Worm (Caenorhabditis elegans): Measurements from ENCODE around the gene srsx-38.

srsx-38 gene

DNA sequence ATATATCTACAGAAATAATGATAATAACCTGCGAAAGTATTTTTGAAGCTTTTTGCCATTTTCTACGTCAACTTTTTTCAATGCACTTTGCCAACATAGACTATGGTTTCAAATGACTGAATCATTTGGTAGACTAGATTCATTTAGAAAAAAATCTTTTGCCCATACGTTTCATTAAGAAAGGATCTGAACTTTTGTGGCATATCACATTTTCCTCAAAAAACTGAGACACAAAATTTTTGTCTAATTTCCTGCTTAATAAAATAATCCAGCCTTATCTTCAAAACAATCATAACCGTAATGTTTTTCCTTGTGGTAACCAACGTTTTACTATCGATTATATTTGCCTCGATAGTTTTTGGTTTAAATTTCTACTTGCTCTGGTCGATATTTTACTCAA lies 18.8 kb upstream of the srsx-38 start, which contains the start of gene srbc-51:
srbc-51 (plus strand) TSS at position 301 of the 400 bp plus-strand sequence.
- TF ChIP-seq tlf-1 (GFP tag; optimal IDR thresholded peaks at IDR 0.05) (no peak), cebp-2 (GFP tag; IDR thresholded peaks at IDR 0.05) (no peak), fkh-3 (tag; optimal IDR thresholded peaks at IDR 0.05) (no peak), ztf-25 (GFP tag; IDR thresholded peaks at IDR 0.05) (no peak), F39B2.1 (GFP tag; IDR thresholded peaks at IDR 0.05) (no peak), sdz-38 (tag; optimal IDR thresholded peaks at IDR 0.05) (no peak), let-526 (GFP tag; IDR thresholded peaks at IDR 0.05) (no peak), ceh-58 (GFP tag; IDR thresholded peaks at IDR 0.05) (no peak), nhr-179 (tag; optimal IDR thresholded peaks at IDR 0.05) (no peak), atf-7 (tag; optimal IDR thresholded peaks at IDR 0.05) (no peak), let-607 (tag; optimal IDR thresholded peaks at IDR 0.05) (no peak), F57C9.4 (tag; optimal IDR thresholded peaks at IDR 0.05) (no peak), bed-2 (GFP tag; IDR thresholded peaks at IDR 0.05) (no peak)

ce11 chrV:15824866-15825265 lies 17.5 kb upstream of the srsx-38 start, which contains the start of gene srbc-50:
Gene srbc-50, minus strand, starts transcription at chrV:15824966.
- no peak for TF ChIP-seq sea-2 (GFP tag; IDR thresholded peaks at IDR 0.05)
- TF ChIP-seq ceh-40 (GFP tag; IDR thresholded peaks at IDR 0.05): no peak
- no peak for TF ChIP-seq F49E8.2 (tag; optimal IDR thresholded peaks at IDR 0.05; ENCODE audit: insufficient read depth)
- TF ChIP-seq nhr-179 (tag; optimal IDR thresholded peaks at IDR 0.05): no peak
- no peak for TF ChIP-seq somi-1 (GFP tag; optimal IDR thresholded peaks at IDR 0.05)
- no peak for TF ChIP-seq ztf-26 (tag; optimal IDR thresholded peaks at IDR 0.05)
- TF ChIP-seq ekl-4 (GFP tag; IDR thresholded peaks at IDR 0.05): no peak
- TF ChIP-seq hmg-1.2 (GFP tag; IDR thresholded peaks at IDR 0.05): no peak
- TF ChIP-seq mel-28 (tag; optimal IDR thresholded peaks at IDR 0.05; ENCODE audit: borderline replicate concordance): no peak
- TF ChIP-seq nhr-80 (tag; optimal IDR thresholded peaks at IDR 0.05): no peak
- TF ChIP-seq ztf-6 (GFP tag; IDR thresholded peaks at IDR 0.05): no peak
- no peak for TF ChIP-seq mcd-1 (GFP tag; IDR thresholded peaks at IDR 0.05)
- no peak for TF ChIP-seq zfh-2 (GFP tag; conservative IDR thresholded peaks at IDR 0.05)
- no peak for TF ChIP-seq Y95B8A.8 (GFP tag; IDR thresholded peaks at IDR 0.05)
- no peak for TF ChIP-seq F52B5.7 (tag; optimal IDR thresholded peaks at IDR 0.05)
- TF ChIP-seq rpc-1 (optimal IDR thresholded peaks at IDR 0.05): no peak
- no peak for TF ChIP-seq rpc-1 (tag; optimal IDR thresholded peaks at IDR 0.05)
- TF ChIP-seq nfya-2 (GFP tag; IDR thresholded peaks at IDR 0.05): no peak
- TF ChIP-seq ceh-91 (GFP tag; IDR thresholded peaks at IDR 0.05): no peak
- no peak for TF ChIP-seq mes-4 (tag; optimal IDR thresholded peaks at IDR 0.05)
- no peak for TF ChIP-seq F10E7.11 (tag; optimal IDR thresholded peaks at IDR 0.05)

DNA sequence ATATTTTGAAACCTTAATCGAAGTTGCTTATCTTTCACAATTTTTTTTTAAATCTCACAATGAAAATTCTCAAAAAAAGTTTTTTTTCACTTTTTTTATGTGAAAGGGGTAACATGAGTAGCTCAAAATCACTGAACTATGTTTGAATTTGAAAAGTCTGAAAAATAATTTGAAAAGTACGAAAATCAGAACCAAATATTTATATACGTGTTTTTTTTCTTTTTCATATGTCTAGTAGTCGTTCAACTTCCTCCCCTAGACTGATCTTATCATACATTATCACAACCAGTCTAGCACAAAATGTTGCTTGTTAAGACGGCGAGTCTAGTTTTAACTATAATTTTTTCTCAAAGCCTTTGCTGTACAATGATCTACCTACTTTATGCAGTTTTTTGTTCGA lies 14.1 kb upstream of the srsx-38 start, which contains the start of gene srbc-49:
srbc-49 (plus strand) TSS at position 301 of the 400 bp plus-strand sequence.
- TF ChIP-seq D2030.7 (GFP tag; IDR thresholded peaks at IDR 0.05) (no peak), Y53F4B.3 (GFP tag; IDR thresholded peaks at IDR 0.05) (no peak)

DNA sequence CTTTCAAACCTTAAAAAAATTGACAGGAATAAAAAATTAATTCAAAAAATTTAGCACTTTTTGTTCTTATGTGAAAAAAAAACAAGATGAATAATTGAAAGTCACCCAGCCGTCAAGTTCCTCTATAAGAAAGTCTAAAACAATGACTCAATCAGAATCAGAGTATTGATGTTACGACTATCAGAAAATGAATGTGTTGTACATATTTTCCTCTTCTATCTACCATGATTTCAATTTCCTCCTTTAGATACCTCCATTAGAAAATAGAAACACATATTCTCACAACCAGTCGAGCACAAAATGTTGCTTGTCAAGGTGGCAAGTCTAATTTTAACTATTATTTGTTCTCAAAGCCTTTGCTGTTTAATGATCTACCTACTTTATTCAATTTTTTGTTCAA lies 12.7 kb upstream of the srsx-38 start, which contains the start of gene srbc-48:
srbc-48 (plus strand) TSS at position 301 of the 400 bp plus-strand sequence.
- no peak for TF ChIP-seq madf-8 (GFP tag; conservative IDR thresholded peaks at IDR 0.05)
- TF ChIP-seq tbp1 (GFP tag; optimal IDR thresholded peaks at IDR 0.05): no peak
- TF ChIP-seq B0019.2 (GFP tag; conservative IDR thresholded peaks at IDR 0.05): no peak
- no peak for TF ChIP-seq Y79H2A.3 (GFP tag; conservative IDR thresholded peaks at IDR 0.05)
- no peak for TF ChIP-seq madf-10 (tag; optimal IDR thresholded peaks at IDR 0.05)
- no peak for TF ChIP-seq rec-8 (tag; optimal IDR thresholded peaks at IDR 0.05)
- no peak for TF ChIP-seq snpc-1.1 (tag; optimal IDR thresholded peaks at IDR 0.05; ENCODE audit: insufficient read depth)
- TF ChIP-seq C17E4.6 (GFP tag; IDR thresholded peaks at IDR 0.05): no peak
- TF ChIP-seq madf-6 (GFP tag; IDR thresholded peaks at IDR 0.05): no peak
- TF ChIP-seq Y53F4B.3 (GFP tag; IDR thresholded peaks at IDR 0.05): no peak
- no peak for TF ChIP-seq lsl-1 (GFP tag; optimal IDR thresholded peaks at IDR 0.05)
- no peak for TF ChIP-seq Y53G8AR.9 (GFP tag; conservative IDR thresholded peaks at IDR 0.05)
- TF ChIP-seq ceh-100 (GFP tag; IDR thresholded peaks at IDR 0.05): no peak
- no peak for TF ChIP-seq zfh-2 (GFP tag; conservative IDR thresholded peaks at IDR 0.05)
